Worm (Caenorhabditis elegans) whole organism, midembryonic: Measurements from ENCODE around the gene scly-1.

Experiments
- T22C8.4 ChIP-seq: fragments of 200-800 bp; sonication (Bioruptor generic); IDR thresholded peaks from 2 replicates; pipeline ENCODE4 v1.3.6; 2022; ENCODE audit warnings: missing genetic modification characterization, missing compliant biosample characterization
- cog-1 ChIP-seq: sonication (generic microtip); optimal IDR thresholded peaks from 2 replicates; lab custom pipeline; 2016; ENCODE audit warnings: missing genetic modification characterization, missing compliant biosample characterization
- flt-1 ChIP-seq: fragments of 200-800 bp; sonication (Bioruptor generic); IDR thresholded peaks from 2 replicates; pipeline ENCODE4 v1.3.6; 2022; ENCODE audit warnings: missing genetic modification characterization, missing compliant biosample characterization
- klf-2 ChIP-seq: fragments of 200-800 bp; sonication (Bioruptor generic); conservative IDR thresholded peaks from 2 replicates; pipeline ENCODE4 v1.3.6; 2022; ENCODE audit warnings: missing genetic modification reagents, missing genetic modification characterization, missing compliant biosample characterization
- med-1 ChIP-seq: sonication (generic microtip); optimal IDR thresholded peaks from 2 replicates; lab custom pipeline; 2017; ENCODE audit warnings: missing genetic modification characterization, mild to moderate bottlenecking, missing compliant biosample characterization, antibody characterized with exemption, missing genetic modification reagents; ENCODE audit not compliant: insufficient read depth
- ref-1 ChIP-seq: fragments of 200-800 bp; sonication (Bioruptor generic); conservative IDR thresholded peaks from 2 replicates; pipeline ENCODE4 v1.3.6; 2022; ENCODE audit warnings: missing genetic modification reagents, missing genetic modification characterization, missing compliant biosample characterization
- tab-1 ChIP-seq: fragments of 200-800 bp; sonication (Bioruptor generic); IDR thresholded peaks from 2 replicates; pipeline ENCODE4 v1.3.6; 2022; ENCODE audit warnings: missing genetic modification characterization, missing compliant biosample characterization
- ztf-23 ChIP-seq: fragments of 200-800 bp; sonication (Bioruptor generic); IDR thresholded peaks from 2 replicates; pipeline ENCODE4 v1.3.6; 2022; ENCODE audit warnings: missing genetic modification reagents, missing genetic modification characterization, missing compliant biosample characterization
- ztf-29 ChIP-seq: fragments of 200-800 bp; sonication (Bioruptor generic); IDR thresholded peaks from 2 replicates; pipeline ENCODE4 v1.3.6; 2022; ENCODE audit warnings: missing genetic modification reagents, missing genetic modification characterization, missing compliant biosample characterization

Gene scly-1

ce11 chrII:6273916-6274315 lies 7.0 kb downstream of the scly-1 start, which contains the start of gene bpl-1:
TSS of gene bpl-1 (plus strand) at chrII:6274216.
- TF ChIP-seq T22C8.4: no peak
- TF ChIP-seq flt-1: no peak
- TF ChIP-seq ref-1 (GFP tag; lab: Robert Waterston, UW): no peak
- no peak for TF ChIP-seq med-1 (GFP tag; lab: Kevin White, UChicago)
- no peak for TF ChIP-seq tab-1 (GFP tag; lab: Robert Waterston, UW)
- no peak for TF ChIP-seq cog-1 (tag; lab: Kevin White, UChicago)
- TF ChIP-seq ztf-23 (GFP tag; lab: Robert Waterston, UW): no peak

- TF ChIP-seq ztf-23 (GFP tag; lab: Robert Waterston, UW): peak; percentile 86; the same call in 1 of the 2 replicates
- TF ChIP-seq flt-1: peak; percentile 81
- 0 out of 2 replicates have a peak, but pooled peaks have one; percentile 37 for TF ChIP-seq klf-2
- TF ChIP-seq T22C8.4: peak; percentile 25; the same call in 1 of the 2 replicates
- peak; percentile 35; the same call in 1 of the 2 replicates for TF ChIP-seq tab-1 (GFP tag; lab: Robert Waterston, UW)
- TF ChIP-seq cog-1 (tag; lab: Kevin White, UChicago): peak; percentile 43
- TF ChIP-seq ref-1 (GFP tag; lab: Robert Waterston, UW): no peak
- no peak for TF ChIP-seq med-1 (GFP tag; lab: Kevin White, UChicago)
- no peak for TF ChIP-seq ztf-29 (GFP tag; lab: Robert Waterston, UW)
Measured at ce11 chrII:6269805-6270414, 11.0 kb downstream of the scly-1 start, which contains the start of gene F13H8.2. TSS of gene F13H8.2 (plus strand) at chrII:6270364.

ce11 chrII:6267983-6268382 lies 12.9 kb downstream of the scly-1 start, which contains the start of gene F13H8.8:
TSS of gene F13H8.8 (minus strand) at chrII:6268083.
- TF ChIP-seq ztf-23 (GFP tag; lab: Robert Waterston, UW) (no peak), tab-1 (GFP tag; lab: Robert Waterston, UW) (no peak), med-1 (GFP tag; lab: Kevin White, UChicago) (no peak), ztf-29 (GFP tag; lab: Robert Waterston, UW) (no peak), ref-1 (GFP tag; lab: Robert Waterston, UW) (no peak), T22C8.4 (no peak)

- TF ChIP-seq flt-1 (no peak), ztf-29 (GFP tag; lab: Robert Waterston, UW) (no peak), cog-1 (tag; lab: Kevin White, UChicago) (no peak), ref-1 (GFP tag; lab: Robert Waterston, UW) (no peak), klf-2 (no peak), ztf-23 (GFP tag; lab: Robert Waterston, UW) (no peak), tab-1 (GFP tag; lab: Robert Waterston, UW) (no peak), med-1 (GFP tag; lab: Kevin White, UChicago) (no peak), T22C8.4 (no peak)
Measured at ce11 chrII:6263685-6264084, 17.2 kb downstream of the scly-1 start, which contains the start of gene F13H8.3. TSS of gene F13H8.3 (plus strand) at chrII:6263985.

- no peak for TF ChIP-seq flt-1
Measured at ce11 chrII:6262222-6262621, 18.7 kb downstream of the scly-1 start, which contains the start of gene F13H8.12. TSS of gene F13H8.12 (plus strand) at chrII:6262522.

- no peak for TF ChIP-seq tab-1 (GFP tag; lab: Robert Waterston, UW)
- no peak for TF ChIP-seq cog-1 (tag; lab: Kevin White, UChicago)
- no peak for TF ChIP-seq ztf-29 (GFP tag; lab: Robert Waterston, UW)
- no peak for TF ChIP-seq flt-1
- TF ChIP-seq med-1 (GFP tag; lab: Kevin White, UChicago): no peak
- TF ChIP-seq klf-2: no peak
- no peak for TF ChIP-seq ref-1 (GFP tag; lab: Robert Waterston, UW)
- no peak for TF ChIP-seq T22C8.4
- TF ChIP-seq ztf-23 (GFP tag; lab: Robert Waterston, UW): no peak
Measured at ce11 chrII:6260684-6261083, 20.2 kb downstream of the scly-1 start, which contains the start of gene nmgp-1. TSS of gene nmgp-1 (plus strand) at chrII:6260857.

- no peak for TF ChIP-seq med-1 (GFP tag; lab: Kevin White, UChicago)
Measured at ce11 chrII:6259867-6260266, 21.0 kb downstream of the scly-1 start, which contains the start of gene F13H8.11. TSS of gene F13H8.11 (minus strand) at chrII:6260021.

ce11 chrII:6257220-6257877 lies 23.6 kb downstream of the scly-1 start:
- TF ChIP-seq ref-1 (GFP tag; lab: Robert Waterston, UW) (no peak), ztf-29 (GFP tag; lab: Robert Waterston, UW) (no peak), klf-2 (no peak), flt-1 (no peak), ztf-23 (GFP tag; lab: Robert Waterston, UW) (no peak), T22C8.4 (no peak), med-1 (GFP tag; lab: Kevin White, UChicago) (no peak), cog-1 (tag; lab: Kevin White, UChicago) (no peak), tab-1 (GFP tag; lab: Robert Waterston, UW) (no peak)

ce11 chrII:6256024-6256423 lies 24.9 kb downstream of the scly-1 start, which contains the start of gene F13H8.5:
TSS of gene F13H8.5 (minus strand) at chrII:6256124.
- TF ChIP-seq ztf-29 (GFP tag; lab: Robert Waterston, UW): no peak
- no peak for TF ChIP-seq ztf-23 (GFP tag; lab: Robert Waterston, UW)
- TF ChIP-seq klf-2: no peak
- TF ChIP-seq T22C8.4: no peak
- TF ChIP-seq cog-1 (tag; lab: Kevin White, UChicago): no peak
- no peak for TF ChIP-seq med-1 (GFP tag; lab: Kevin White, UChicago)
- no peak for TF ChIP-seq tab-1 (GFP tag; lab: Robert Waterston, UW)
- TF ChIP-seq ref-1 (GFP tag; lab: Robert Waterston, UW): no peak
